Fruit fly (Drosophila melanogaster): Measurements from ENCODE around the gene CG12811.

CG12811 gene

dm6 chr3R:10034995-10035446 lies 13.6 kb downstream of the CG12811 start:
- TF ChIP-seq pdm3 (GFP tag; optimal IDR thresholded peaks at IDR 0.05) (no peak), Hr39 (GFP tag; optimal IDR thresholded peaks at IDR 0.05) (no peak), ss (GFP tag; optimal IDR thresholded peaks at IDR 0.05) (peak in 1 of 2 experiments; percentile 38), CG4318 (GFP tag; optimal IDR thresholded peaks at IDR 0.05) (no peak), acj6 (GFP tag; optimal IDR thresholded peaks at IDR 0.05) (no peak), Eip78C (GFP tag) (peak; percentile 44), fkh (GFP tag; optimal IDR thresholded peaks at IDR 0.05) (peak; percentile 59), fd85E (GFP tag; optimal IDR thresholded peaks at IDR 0.05) (no peak), net (GFP tag; optimal IDR thresholded peaks at IDR 0.05) (no peak), eg (GFP tag; IDR thresholded peaks at IDR 0.05) (no peak), CG34406 (GFP tag; optimal IDR thresholded peaks at IDR 0.05) (no peak), lz (GFP tag; optimal IDR thresholded peaks at IDR 0.05) (no peak), esn (GFP tag; optimal IDR thresholded peaks at IDR 0.05) (no peak), svp (GFP tag) (peak; percentile 67), dsx (GFP tag; optimal IDR thresholded peaks at IDR 0.05; ENCODE audit: poor library complexity, severe bottlenecking) (peak; percentile 6), Eip75B (GFP tag; optimal IDR thresholded peaks at IDR 0.05) (no peak), CG9139 (GFP tag; optimal IDR thresholded peaks at IDR 0.05) (no peak), CG8119 (GFP tag; IDR thresholded peaks at IDR 0.05) (no peak), CG6276 (GFP tag; optimal IDR thresholded peaks at IDR 0.05) (peak; percentile 12), OdsH (GFP tag; optimal IDR thresholded peaks at IDR 0.05) (no peak)

dm6 chr3R:10032951-10033720 lies 15.5 kb downstream of the CG12811 start:
- TF ChIP-seq CG8319 (GFP tag; optimal IDR thresholded peaks at IDR 0.05) (no peak), svp (GFP tag) (peak; percentile 60), CG15336 (GFP tag; IDR thresholded peaks at IDR 0.05) (0 out of 2 replicates have a peak, but pooled peaks have one; percentile 20), CG32006 (GFP tag; optimal IDR thresholded peaks at IDR 0.05) (peak; percentile 44), Eip78C (GFP tag) (peak; percentile 51), Ets21C (GFP tag; optimal IDR thresholded peaks at IDR 0.05) (no peak), Hr4 (GFP tag; optimal IDR thresholded peaks at IDR 0.05) (peak; percentile 16), vri (GFP tag; optimal IDR thresholded peaks at IDR 0.05) (no peak), CG6276 (GFP tag; optimal IDR thresholded peaks at IDR 0.05) (peak; percentile 4)

DNA sequence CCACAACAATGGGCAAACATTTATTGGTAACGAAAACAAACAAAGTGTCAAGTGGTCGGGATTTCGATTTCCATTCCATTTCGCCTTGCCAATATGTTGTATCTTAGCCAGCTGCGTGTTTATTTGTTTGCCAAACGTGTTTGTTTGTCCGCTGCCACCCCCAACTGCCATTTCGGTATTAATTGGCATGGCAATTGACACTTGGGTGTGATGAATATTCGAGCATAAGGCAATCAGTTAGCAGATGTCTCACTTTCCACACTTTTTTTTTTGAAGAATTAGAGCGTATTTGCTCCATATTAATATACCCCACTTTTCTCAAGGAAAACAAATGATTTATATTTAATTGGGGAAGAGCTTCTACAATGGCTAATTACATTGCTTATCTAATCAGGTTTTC lies 17.1 kb downstream of the CG12811 start:
- TF ChIP-seq acj6 (GFP tag; optimal IDR thresholded peaks at IDR 0.05) (no peak), CG6854 (GFP tag; optimal IDR thresholded peaks at IDR 0.05) (no peak), ss (GFP tag; optimal IDR thresholded peaks at IDR 0.05) (no peak), fd85E (GFP tag; optimal IDR thresholded peaks at IDR 0.05) (no peak), salr (GFP tag; optimal IDR thresholded peaks at IDR 0.05) (no peak), svp (GFP tag) (no peak), dsx (GFP tag; optimal IDR thresholded peaks at IDR 0.05; ENCODE audit: poor library complexity, severe bottlenecking) (no peak), net (GFP tag; optimal IDR thresholded peaks at IDR 0.05) (no peak), CG8319 (GFP tag; optimal IDR thresholded peaks at IDR 0.05) (no peak), Sox14 (GFP tag; optimal IDR thresholded peaks at IDR 0.05) (no peak), CG3032 (tag; optimal IDR thresholded peaks at IDR 0.05) (no peak)

dm6 chr3R:10028378-10028777 lies 20.2 kb downstream of the CG12811 start:
- TF ChIP-seq acj6 (GFP tag; optimal IDR thresholded peaks at IDR 0.05) (no peak), fd59A (GFP tag; optimal IDR thresholded peaks at IDR 0.05) (no peak), CG8632 (GFP tag; optimal IDR thresholded peaks at IDR 0.05) (no peak), eg (GFP tag; IDR thresholded peaks at IDR 0.05) (peak; percentile 42; the same call in 1 of the 3 replicates), spab (GFP tag; optimal IDR thresholded peaks at IDR 0.05) (no peak), OdsH (GFP tag; optimal IDR thresholded peaks at IDR 0.05) (peak; percentile 8), CG32006 (GFP tag; optimal IDR thresholded peaks at IDR 0.05) (peak; percentile 59), fd85E (GFP tag; optimal IDR thresholded peaks at IDR 0.05) (no peak), CG8119 (GFP tag; IDR thresholded peaks at IDR 0.05) (no peak; the same call in 1 of the 3 replicates), CG6854 (GFP tag; optimal IDR thresholded peaks at IDR 0.05) (no peak), achi (GFP tag; optimal IDR thresholded peaks at IDR 0.05) (no peak), Sox15 (GFP tag; optimal IDR thresholded peaks at IDR 0.05) (no peak), Smox (GFP tag; optimal IDR thresholded peaks at IDR 0.05) (no peak), Gug (GFP tag; IDR thresholded peaks at IDR 0.05) (no peak), CG11294 (GFP tag; IDR thresholded peaks at IDR 0.05) (no peak), CG15336 (GFP tag; IDR thresholded peaks at IDR 0.05) (peak; percentile 68), Eip93F (GFP tag; optimal IDR thresholded peaks at IDR 0.05) (no peak), CG16779 (tag; optimal IDR thresholded peaks at IDR 0.05) (no peak), Sox14 (GFP tag; optimal IDR thresholded peaks at IDR 0.05) (no peak), salr (GFP tag; optimal IDR thresholded peaks at IDR 0.05) (no peak), fkh (GFP tag; optimal IDR thresholded peaks at IDR 0.05) (no peak), Hr4 (GFP tag; optimal IDR thresholded peaks at IDR 0.05) (peak; percentile 54), lz (GFP tag; optimal IDR thresholded peaks at IDR 0.05) (no peak), svp (GFP tag) (no peak), dac (GFP tag; optimal IDR thresholded peaks at IDR 0.05) (peak; percentile 33), CG4318 (GFP tag; optimal IDR thresholded peaks at IDR 0.05) (no peak), cyc (GFP tag; optimal IDR thresholded peaks at IDR 0.05) (no peak)
